Worm (Caenorhabditis elegans) whole organism, midembryonic: ENCODE data around the gene Y22D7AR.7.

ENCODE experiments used
- T22C8.4 ChIP-seq: fragments of 200-800 bp; sonication (Bioruptor generic); IDR thresholded peaks from 2 replicates; pipeline ENCODE4 v1.3.6; 2022; ENCODE audit warnings: missing genetic modification characterization, missing compliant biosample characterization
- cog-1 ChIP-seq: sonication (generic microtip); optimal IDR thresholded peaks from 2 replicates; lab custom pipeline; 2016; ENCODE audit warnings: missing genetic modification characterization, missing compliant biosample characterization
- flt-1 ChIP-seq: fragments of 200-800 bp; sonication (Bioruptor generic); IDR thresholded peaks from 2 replicates; pipeline ENCODE4 v1.3.6; 2022; ENCODE audit warnings: missing genetic modification characterization, missing compliant biosample characterization
- klf-2 ChIP-seq: fragments of 200-800 bp; sonication (Bioruptor generic); conservative IDR thresholded peaks from 2 replicates; pipeline ENCODE4 v1.3.6; 2022; ENCODE audit warnings: missing genetic modification reagents, missing genetic modification characterization, missing compliant biosample characterization
- med-1 ChIP-seq: sonication (generic microtip); optimal IDR thresholded peaks from 2 replicates; lab custom pipeline; 2017; ENCODE audit warnings: missing genetic modification characterization, mild to moderate bottlenecking, missing compliant biosample characterization, antibody characterized with exemption, missing genetic modification reagents; ENCODE audit not compliant: insufficient read depth
- ref-1 ChIP-seq: fragments of 200-800 bp; sonication (Bioruptor generic); conservative IDR thresholded peaks from 2 replicates; pipeline ENCODE4 v1.3.6; 2022; ENCODE audit warnings: missing genetic modification reagents, missing genetic modification characterization, missing compliant biosample characterization
- tab-1 ChIP-seq: fragments of 200-800 bp; sonication (Bioruptor generic); IDR thresholded peaks from 2 replicates; pipeline ENCODE4 v1.3.6; 2022; ENCODE audit warnings: missing genetic modification characterization, missing compliant biosample characterization
- ztf-23 ChIP-seq: fragments of 200-800 bp; sonication (Bioruptor generic); IDR thresholded peaks from 2 replicates; pipeline ENCODE4 v1.3.6; 2022; ENCODE audit warnings: missing genetic modification reagents, missing genetic modification characterization, missing compliant biosample characterization
- ztf-29 ChIP-seq: fragments of 200-800 bp; sonication (Bioruptor generic); IDR thresholded peaks from 2 replicates; pipeline ENCODE4 v1.3.6; 2022; ENCODE audit warnings: missing genetic modification reagents, missing genetic modification characterization, missing compliant biosample characterization

Y22D7AR.7 gene

ce11 chrIII:1676588-1676987, 11.3 kb downstream of the Y22D7AR.7 start, which contains the start of gene Y22D7AR.6:
Gene Y22D7AR.6 (minus strand): TSS chrIII:1676721.
- TF ChIP-seq cog-1 (tag; lab: Kevin White, UChicago) = no peak
- TF ChIP-seq T22C8.4 (GFP tag; lab: Robert Waterston, UW) = no peak
- no peak for TF ChIP-seq klf-2 (GFP tag; lab: Robert Waterston, UW)
- no peak for TF ChIP-seq ztf-29 (GFP tag; lab: Robert Waterston, UW)
- no peak for TF ChIP-seq ref-1 (GFP tag; lab: Robert Waterston, UW)
- no peak for TF ChIP-seq med-1 (GFP tag; lab: Kevin White, UChicago)
- no peak for TF ChIP-seq ztf-23 (GFP tag; lab: Robert Waterston, UW)
- TF ChIP-seq tab-1 (GFP tag; lab: Robert Waterston, UW) = no peak
- TF ChIP-seq flt-1 (GFP tag; lab: Robert Waterston, UW) = no peak

- TF ChIP-seq cog-1 (tag; lab: Kevin White, UChicago) = no peak
- TF ChIP-seq ref-1 (GFP tag; lab: Robert Waterston, UW) = no peak
- no peak for TF ChIP-seq ztf-29 (GFP tag; lab: Robert Waterston, UW)
- no peak for TF ChIP-seq med-1 (GFP tag; lab: Kevin White, UChicago)
- no peak for TF ChIP-seq klf-2 (GFP tag; lab: Robert Waterston, UW)
- no peak for TF ChIP-seq ztf-23 (GFP tag; lab: Robert Waterston, UW)
- no peak for TF ChIP-seq tab-1 (GFP tag; lab: Robert Waterston, UW)
- no peak for TF ChIP-seq flt-1 (GFP tag; lab: Robert Waterston, UW)
- TF ChIP-seq T22C8.4 (GFP tag; lab: Robert Waterston, UW) = no peak
Observed at ce11 chrIII:1674760-1675159, 13.1 kb downstream of the Y22D7AR.7 start.

- TF ChIP-seq cog-1 (tag; lab: Kevin White, UChicago) = no peak
- no peak for TF ChIP-seq med-1 (GFP tag; lab: Kevin White, UChicago)
- TF ChIP-seq flt-1 (GFP tag; lab: Robert Waterston, UW) = no peak
- no peak for TF ChIP-seq ref-1 (GFP tag; lab: Robert Waterston, UW)
Observed at ce11 chrIII:1673320-1673719, 14.6 kb downstream of the Y22D7AR.7 start.

- TF ChIP-seq ztf-23 (GFP tag; lab: Robert Waterston, UW) (no peak), med-1 (GFP tag; lab: Kevin White, UChicago) (no peak), ref-1 (GFP tag; lab: Robert Waterston, UW) (no peak), flt-1 (GFP tag; lab: Robert Waterston, UW) (no peak), tab-1 (GFP tag; lab: Robert Waterston, UW) (no peak), ztf-29 (GFP tag; lab: Robert Waterston, UW) (no peak), klf-2 (GFP tag; lab: Robert Waterston, UW) (no peak), cog-1 (tag; lab: Kevin White, UChicago) (no peak), T22C8.4 (GFP tag; lab: Robert Waterston, UW) (no peak)
Observed at ce11 chrIII:1668519-1668918, 19.4 kb downstream of the Y22D7AR.7 start, which contains the start of gene glb-30. Gene glb-30 (minus strand): TSS chrIII:1668619.

- peak; percentile 72 for TF ChIP-seq T22C8.4 (GFP tag; lab: Robert Waterston, UW)
- no peak for TF ChIP-seq ztf-29 (GFP tag; lab: Robert Waterston, UW)
Observed at ce11 chrIII:1666893-1667292, 21.0 kb downstream of the Y22D7AR.7 start.

ce11 chrIII:1665799-1666308, 22.0 kb downstream of the Y22D7AR.7 start, which contains the start of gene Y22D7AR.3:
Gene Y22D7AR.3 (minus strand): TSS chrIII:1665849.
- TF ChIP-seq T22C8.4 (GFP tag; lab: Robert Waterston, UW) (0 out of 2 replicates have a peak, but pooled peaks have one; percentile 7), tab-1 (GFP tag; lab: Robert Waterston, UW) (no peak)

- TF ChIP-seq med-1 (GFP tag; lab: Kevin White, UChicago) (no peak), T22C8.4 (GFP tag; lab: Robert Waterston, UW) (peak; percentile 64; the same call in 1 of the 2 replicates)
Observed at ce11 chrIII:1665373-1665772, 22.5 kb downstream of the Y22D7AR.7 start.

ce11 chrIII:1664761-1665266, 23.1 kb downstream of the Y22D7AR.7 start, which contains the start of gene Y22D7AL.16:
Gene Y22D7AL.16 (minus strand): TSS chrIII:1665216.
- TF ChIP-seq T22C8.4 (GFP tag; lab: Robert Waterston, UW) (no peak), ztf-23 (GFP tag; lab: Robert Waterston, UW) (no peak), klf-2 (GFP tag; lab: Robert Waterston, UW) (no peak), cog-1 (tag; lab: Kevin White, UChicago) (no peak), med-1 (GFP tag; lab: Kevin White, UChicago) (no peak), ref-1 (GFP tag; lab: Robert Waterston, UW) (no peak), tab-1 (GFP tag; lab: Robert Waterston, UW) (no peak), ztf-29 (GFP tag; lab: Robert Waterston, UW) (no peak), flt-1 (GFP tag; lab: Robert Waterston, UW) (no peak)

- no peak for TF ChIP-seq klf-2 (GFP tag; lab: Robert Waterston, UW)
- TF ChIP-seq ztf-29 (GFP tag; lab: Robert Waterston, UW) = no peak
- TF ChIP-seq T22C8.4 (GFP tag; lab: Robert Waterston, UW) = peak; percentile 67
Observed at ce11 chrIII:1663056-1663455, 24.8 kb downstream of the Y22D7AR.7 start.

- TF ChIP-seq ztf-29 (GFP tag; lab: Robert Waterston, UW) (no peak), tab-1 (GFP tag; lab: Robert Waterston, UW) (no peak), T22C8.4 (GFP tag; lab: Robert Waterston, UW) (no peak), ztf-23 (GFP tag; lab: Robert Waterston, UW) (no peak), ref-1 (GFP tag; lab: Robert Waterston, UW) (no peak), flt-1 (GFP tag; lab: Robert Waterston, UW) (no peak), klf-2 (GFP tag; lab: Robert Waterston, UW) (no peak), med-1 (GFP tag; lab: Kevin White, UChicago) (no peak), cog-1 (tag; lab: Kevin White, UChicago) (no peak)
Observed at ce11 chrIII:1662405-1662804, 25.5 kb downstream of the Y22D7AR.7 start.
